Worm (Caenorhabditis elegans) whole organism, L3 larva: Measurements from ENCODE around the gene dot-1.4.

Experiments
- aly-2 ChIP-seq: fragments of 150-350 bp; optimal IDR thresholded peaks from 2 replicates; lab custom pipeline; 2014; ENCODE audit warnings: missing biosample characterization, missing genetic modification characterization
- ama-1 ChIP-seq: fragments of 150-350 bp; optimal IDR thresholded peaks from 2 replicates; lab custom pipeline; 2018
- ceh-16 ChIP-seq: sonication (generic microtip); optimal IDR thresholded peaks from 2 replicates; lab custom pipeline; 2017; ENCODE audit warnings: missing biosample characterization, missing genetic modification characterization
- ceh-28 ChIP-seq: fragments of 150-350 bp; optimal IDR thresholded peaks from 2 replicates; lab custom pipeline; 2014; ENCODE audit warnings: missing biosample characterization, missing genetic modification reagents, missing genetic modification characterization
- ceh-9 ChIP-seq: sonication (generic microtip); optimal IDR thresholded peaks from 2 replicates; lab custom pipeline; 2018; ENCODE audit warnings: missing biosample characterization, missing genetic modification characterization
- elt-1 ChIP-seq: fragments of 150-350 bp; optimal IDR thresholded peaks from 2 replicates; lab custom pipeline; 2014; ENCODE audit warnings: missing biosample characterization, missing genetic modification characterization
- elt-2 ChIP-seq: sonication (generic microtip); optimal IDR thresholded peaks from 2 replicates; lab custom pipeline; 2016; ENCODE audit warnings: missing genetic modification reagents, mild to moderate bottlenecking, missing genetic modification characterization, missing compliant biosample characterization
- elt-3 ChIP-seq, 3 experiments: fragments of 150-350 bp in 1 of 3; sonication (generic microtip) in 2 of 3; optimal IDR thresholded peaks; 2 replicates in 2 of 3; 4 replicates in 1 of 3; lab custom pipeline; 2014 to 2017; ENCODE audit warnings: missing biosample characterization in 3 of 3, missing genetic modification characterization in 3 of 3
- fkh-10 ChIP-seq: sonication (generic microtip); optimal IDR thresholded peaks from 2 replicates; lab custom pipeline; 2017; ENCODE audit warnings: missing biosample characterization, missing genetic modification reagents, missing genetic modification characterization
- fkh-2 ChIP-seq: fragments of 150-350 bp; optimal IDR thresholded peaks from 2 replicates; lab custom pipeline; 2014; ENCODE audit warnings: missing biosample characterization, missing genetic modification reagents, missing genetic modification characterization
- fos-1 ChIP-seq: fragments of 150-350 bp; optimal IDR thresholded peaks from 2 replicates; lab custom pipeline; 2014; ENCODE audit warnings: missing biosample characterization, missing genetic modification characterization
- hmg-11 ChIP-seq: sonication (generic microtip); optimal IDR thresholded peaks from 2 replicates; lab custom pipeline; 2016; ENCODE audit warnings: missing genetic modification characterization, missing compliant biosample characterization
- lin-15B ChIP-seq: fragments of 150-350 bp; optimal IDR thresholded peaks from 2 replicates; lab custom pipeline; 2014; ENCODE audit warnings: missing biosample characterization, missing genetic modification characterization
- lin-39 ChIP-seq: fragments of 150-350 bp; optimal IDR thresholded peaks from 2 replicates; lab custom pipeline; 2018; ENCODE audit warnings: missing biosample characterization, missing genetic modification reagents, missing genetic modification characterization
- lsy-12 ChIP-seq: sonication (generic microtip); optimal IDR thresholded peaks from 2 replicates; lab custom pipeline; 2016; ENCODE audit warnings: mild to moderate bottlenecking, missing genetic modification characterization, missing compliant biosample characterization
- mdl-1 ChIP-seq: fragments of 150-350 bp; optimal IDR thresholded peaks from 2 replicates; lab custom pipeline; 2014; ENCODE audit warnings: missing biosample characterization, missing genetic modification characterization
- nfya-1 ChIP-seq: sonication (generic microtip); optimal IDR thresholded peaks from 2 replicates; lab custom pipeline; 2017; ENCODE audit warnings: missing genetic modification characterization, mild to moderate bottlenecking, missing compliant biosample characterization, antibody characterized with exemption, moderate library complexity; ENCODE audit not compliant: insufficient read depth
- nhr-12 ChIP-seq: fragments of 150-350 bp; optimal IDR thresholded peaks from 2 replicates; lab custom pipeline; 2014; ENCODE audit warnings: missing biosample characterization, missing genetic modification characterization
- nhr-25 ChIP-seq: sonication (generic microtip); optimal IDR thresholded peaks from 2 replicates; lab custom pipeline; 2017; ENCODE audit warnings: missing biosample characterization, missing genetic modification characterization
- nhr-67 ChIP-seq: fragments of 150-350 bp; optimal IDR thresholded peaks from 2 replicates; lab custom pipeline; 2014; ENCODE audit warnings: missing biosample characterization, missing genetic modification characterization
- nhr-77 ChIP-seq: fragments of 150-350 bp; optimal IDR thresholded peaks from 2 replicates; lab custom pipeline; 2014; ENCODE audit warnings: missing biosample characterization, missing genetic modification characterization
- pha-4 ChIP-seq: fragments of 150-350 bp; optimal IDR thresholded peaks from 2 replicates; lab custom pipeline; 2014; ENCODE audit warnings: missing biosample characterization, missing genetic modification reagents, missing genetic modification characterization
- pqm-1 ChIP-seq: fragments of 150-350 bp; optimal IDR thresholded peaks from 2 replicates; lab custom pipeline; 2017; ENCODE audit warnings: missing biosample characterization, missing genetic modification characterization, inconsistent platforms
- sea-2 ChIP-seq: fragments of 150-350 bp; sonication (generic microtip); optimal IDR thresholded peaks from 4 replicates; lab custom pipeline; 2014; ENCODE audit warnings: missing biosample characterization, missing genetic modification reagents, missing genetic modification characterization
- skn-1 ChIP-seq: fragments of 150-350 bp; optimal IDR thresholded peaks from 2 replicates; lab custom pipeline; 2014; ENCODE audit warnings: missing biosample characterization, missing genetic modification characterization
- snpc-4 ChIP-seq: fragments of 150-350 bp; optimal IDR thresholded peaks from 2 replicates; lab custom pipeline; 2014; ENCODE audit warnings: missing biosample characterization, missing genetic modification characterization
- tbx-2 ChIP-seq: sonication (generic microtip); optimal IDR thresholded peaks from 2 replicates; lab custom pipeline; 2016; ENCODE audit warnings: mild to moderate bottlenecking, missing genetic modification characterization, missing compliant biosample characterization
- unc-39 ChIP-seq: sonication (generic microtip); optimal IDR thresholded peaks from 4 replicates; lab custom pipeline; 2017; ENCODE audit warnings: missing biosample characterization, missing genetic modification characterization
- unc-62 ChIP-seq: fragments of 150-350 bp; sonication (generic microtip); optimal IDR thresholded peaks from 4 replicates; lab custom pipeline; 2014; ENCODE audit warnings: missing biosample characterization, missing genetic modification reagents, missing genetic modification characterization
- ztf-4 ChIP-seq: fragments of 150-350 bp; optimal IDR thresholded peaks from 2 replicates; lab custom pipeline; 2014; ENCODE audit warnings: missing biosample characterization, missing genetic modification characterization

The dot-1.4 gene

ce11 chrX:11924158-11924557 is 7.3 kb downstream of the dot-1.4 start, which contains the start of gene F55G7.1 (continued):
- peak in 1 of 3 experiments; percentile 37 for TF ChIP-seq elt-3 (tag; optimal IDR thresholded peaks at IDR 0.05; lab: Kevin White, UChicago)

ce11 chrX:11920723-11921283 is 10.7 kb downstream of the dot-1.4 start, which contains the start of gene Y62H9A.14:
Gene Y62H9A.14, plus strand, starts transcription at chrX:11921233.
- TF ChIP-seq unc-39, result no peak

- TF ChIP-seq fkh-10 (GFP tag; lab: Kevin White, UChicago) (no peak), sea-2 (GFP tag; lab: Kevin White, UChicago) (no peak), snpc-4 (no peak)
Observed at ce11 chrX:11917994-11918393, 13.5 kb downstream of the dot-1.4 start, which contains the start of gene Y62H9A.16. Gene Y62H9A.16, plus strand, starts transcription at chrX:11918294.

ce11 chrX:11916705-11917104 is 14.8 kb downstream of the dot-1.4 start, which contains the start of gene Y62H9A.13:
Gene Y62H9A.13, plus strand, starts transcription at chrX:11917005.
- TF ChIP-seq pha-4, result no peak
- TF ChIP-seq nhr-12 (tag; lab: Kevin White, UChicago), result no peak
- TF ChIP-seq ceh-9 (tag; lab: Kevin White, UChicago), result no peak
- no peak for TF ChIP-seq elt-2
- TF ChIP-seq ama-1 (lab: Kevin White, UChicago), result no peak
- no peak for TF ChIP-seq lsy-12
- no peak for TF ChIP-seq ceh-28
- no peak for TF ChIP-seq hmg-11
- TF ChIP-seq nfya-1 (tag; lab: Kevin White, UChicago), result no peak
- TF ChIP-seq nhr-67 (tag; lab: Kevin White, UChicago), result no peak
- no peak for TF ChIP-seq nhr-77 (tag; lab: Kevin White, UChicago)
- no peak for TF ChIP-seq aly-2

ce11 chrX:11913824-11914223 is 17.6 kb downstream of the dot-1.4 start, which contains the start of gene Y62H9A.12:
Gene Y62H9A.12, plus strand, starts transcription at chrX:11914124.
- TF ChIP-seq fkh-2 (tag; lab: Kevin White, UChicago), result no peak
- TF ChIP-seq, all 47 proteins: peak for 0

- no peak for TF ChIP-seq skn-1 (tag; lab: Kevin White, UChicago)
- peak; percentile 73 for TF ChIP-seq elt-2
Observed at ce11 chrX:11910046-11910445, 21.4 kb downstream of the dot-1.4 start, which contains the start of gene Y62H9A.15. Gene Y62H9A.15, minus strand, starts transcription at chrX:11910145.

- TF ChIP-seq elt-2 (peak; percentile 89), pqm-1 (tag; lab: Kevin White, UChicago) (peak; percentile 80), mdl-1 (tag; lab: Kevin White, UChicago) (no peak), aly-2 (no peak), pha-4 (peak; percentile 37), skn-1 (tag; lab: Kevin White, UChicago) (peak; percentile 7), nhr-25 (no peak)
Observed at ce11 chrX:11909168-11909567, 22.3 kb downstream of the dot-1.4 start.

ce11 chrX:11908226-11908625 is 23.2 kb downstream of the dot-1.4 start:
- TF ChIP-seq elt-2 (peak; percentile 56), pha-4 (peak; percentile 41), elt-3 (tag; optimal IDR thresholded peaks at IDR 0.05; lab: Kevin White, UChicago) (no peak), lin-15B (tag; lab: Kevin White, UChicago) (no peak), ztf-4 (tag; lab: Kevin White, UChicago) (no peak)

- TF ChIP-seq unc-62 (GFP tag; lab: Kevin White, UChicago) (no peak), elt-1 (tag; lab: Kevin White, UChicago) (no peak), elt-2 (no peak), fos-1 (tag; lab: Kevin White, UChicago) (no peak), mdl-1 (tag; lab: Kevin White, UChicago) (no peak), lin-39 (tag; lab: Kevin White, UChicago) (no peak), snpc-4 (no peak), ceh-16 (tag; lab: Kevin White, UChicago) (no peak), tbx-2 (tag; lab: Kevin White, UChicago) (no peak), unc-39 (no peak), fkh-2 (tag; lab: Kevin White, UChicago) (no peak), ceh-9 (tag; lab: Kevin White, UChicago) (no peak)
Observed at ce11 chrX:11907263-11907662, 24.2 kb downstream of the dot-1.4 start, which contains the start of gene Y62H9A.11. Gene Y62H9A.11, minus strand, starts transcription at chrX:11907363.
